Worm (Caenorhabditis elegans) whole organism, L4 larva: ENCODE data around the gene gadr-3.
A peak's percentile ranks its signal among the peaks of the same experiment; 100 is the strongest.

ENCODE experiments used
- F44E2.7 ChIP-seq: fragments of 200-800 bp; sonication (Bioruptor generic); IDR thresholded peaks from 2 replicates; pipeline ENCODE4 v2.1.2; 2022; ENCODE audit warnings: missing genetic modification characterization, missing compliant biosample characterization
- Y5F2A.4 ChIP-seq: fragments of 200-800 bp; sonication (Bioruptor generic); optimal IDR thresholded peaks from 2 replicates; lab custom pipeline; 2018; ENCODE audit warnings: mild to moderate bottlenecking, missing genetic modification characterization, missing compliant biosample characterization
- aha-1 ChIP-seq: fragments of 150-350 bp; peaks from one replicate; lab custom pipeline; 2014; ENCODE audit warnings: missing biosample characterization, missing genetic modification characterization
- ama-1 ChIP-seq: fragments of 150-350 bp; optimal IDR thresholded peaks from 2 replicates; lab custom pipeline; 2014; ENCODE audit warnings: inconsistent platforms, mixed read lengths
- ceh-20 ChIP-seq: fragments of 200-800 bp; sonication (Bioruptor generic); IDR thresholded peaks from 2 replicates; pipeline ENCODE4 v1.3.6; 2022; ENCODE audit warnings: missing genetic modification reagents, missing genetic modification characterization, missing compliant biosample characterization
- ceh-82 ChIP-seq: sonication (generic microtip); optimal IDR thresholded peaks from 2 replicates; lab custom pipeline; 2017; ENCODE audit warnings: missing biosample characterization, missing genetic modification characterization
- cey-2 ChIP-seq: sonication (generic microtip); optimal IDR thresholded peaks from 3 replicates; lab custom pipeline; 2017; ENCODE audit warnings: missing genetic modification characterization, mild to moderate bottlenecking, missing compliant biosample characterization, antibody characterized with exemption, borderline replicate concordance; ENCODE audit not compliant: insufficient read depth
- daf-8 ChIP-seq: fragments of 200-800 bp; sonication (Bioruptor generic); IDR thresholded peaks from 2 replicates; pipeline ENCODE4 v1.3.6; 2022; ENCODE audit warnings: missing genetic modification characterization, missing compliant biosample characterization
- dmd-6 ChIP-seq: fragments of 200-800 bp; sonication (Bioruptor generic); IDR thresholded peaks from 2 replicates; pipeline ENCODE4 v1.3.6; 2022; ENCODE audit warnings: missing genetic modification reagents, missing genetic modification characterization, missing compliant biosample characterization
- dve-1 ChIP-seq: sonication (generic microtip); optimal IDR thresholded peaks from 2 replicates; lab custom pipeline; 2017; ENCODE audit warnings: antibody characterized with exemption, mild to moderate bottlenecking, missing genetic modification characterization, missing compliant biosample characterization; ENCODE audit not compliant: insufficient read depth
- egl-43 ChIP-seq: fragments of 200-800 bp; sonication (Bioruptor generic); IDR thresholded peaks from 2 replicates; pipeline ENCODE4 v1.3.6; 2022; ENCODE audit warnings: missing genetic modification reagents, missing genetic modification characterization, missing compliant biosample characterization
- fkh-10 ChIP-seq: fragments of 150-350 bp; optimal IDR thresholded peaks from 2 replicates; lab custom pipeline; 2014; ENCODE audit warnings: missing biosample characterization, missing genetic modification reagents, missing genetic modification characterization
- fos-1 ChIP-seq: fragments of 150-350 bp; optimal IDR thresholded peaks from 2 replicates; lab custom pipeline; 2014; ENCODE audit warnings: missing biosample characterization, missing genetic modification characterization
- gei-8 ChIP-seq: fragments of 200-800 bp; sonication (Bioruptor generic); optimal IDR thresholded peaks from 2 replicates; lab custom pipeline; 2018; ENCODE audit warnings: mild to moderate bottlenecking, missing genetic modification characterization, missing compliant biosample characterization
- hlh-30 ChIP-seq: sonication (generic microtip); optimal IDR thresholded peaks from 2 replicates; lab custom pipeline; 2017; ENCODE audit warnings: antibody characterized with exemption, mild to moderate bottlenecking, missing genetic modification characterization, missing compliant biosample characterization; ENCODE audit not compliant: insufficient read depth
- jun-1 ChIP-seq: fragments of 150-350 bp; optimal IDR thresholded peaks from 2 replicates; lab custom pipeline; 2014; ENCODE audit warnings: missing biosample characterization, missing genetic modification reagents, missing genetic modification characterization
- lin-1 ChIP-seq: fragments of 200-800 bp; sonication (Bioruptor generic); IDR thresholded peaks from 2 replicates; pipeline ENCODE4 v1.3.6; 2022; ENCODE audit warnings: missing genetic modification reagents, missing genetic modification characterization, missing compliant biosample characterization
- lin-13 ChIP-seq: fragments of 150-350 bp; optimal IDR thresholded peaks from 2 replicates; lab custom pipeline; 2014; ENCODE audit warnings: missing biosample characterization, missing genetic modification reagents, missing genetic modification characterization
- lin-15B ChIP-seq: fragments of 150-350 bp; sonication (generic microtip); optimal IDR thresholded peaks from 3 replicates; lab custom pipeline; 2014; ENCODE audit warnings: missing biosample characterization, missing genetic modification characterization
- lin-29 ChIP-seq: fragments of 200-800 bp; sonication (Bioruptor generic); IDR thresholded peaks from 2 replicates; pipeline ENCODE4 v1.3.6; 2022; ENCODE audit warnings: missing genetic modification reagents, missing genetic modification characterization, missing compliant biosample characterization
- madf-9 ChIP-seq: fragments of 200-800 bp; sonication (Bioruptor generic); conservative IDR thresholded peaks from 2 replicates; pipeline ENCODE4 v1.3.6; 2022; ENCODE audit warnings: missing genetic modification reagents, missing genetic modification characterization, missing compliant biosample characterization
- mdl-1 ChIP-seq, 2 experiments: fragments of 150-350 bp in 1 of 2; sonication (generic microtip) in 1 of 2; optimal IDR thresholded peaks; 2 replicates each; lab custom pipeline; 2014 to 2017; ENCODE audit warnings: missing biosample characterization in 2 of 2, missing genetic modification characterization in 2 of 2
- mes-2 ChIP-seq: sonication (generic microtip); optimal IDR thresholded peaks from 2 replicates; lab custom pipeline; 2016; ENCODE audit warnings: missing genotype, mild to moderate bottlenecking, missing genetic modification characterization, missing compliant biosample characterization; ENCODE audit not compliant: poor library complexity, severe bottlenecking
- nhr-10 ChIP-seq: fragments of 150-350 bp; optimal IDR thresholded peaks from 2 replicates; lab custom pipeline; 2014; ENCODE audit warnings: missing biosample characterization, missing genetic modification characterization
- nhr-102 ChIP-seq: sonication (generic microtip); optimal IDR thresholded peaks from 2 replicates; lab custom pipeline; 2016; ENCODE audit warnings: mild to moderate bottlenecking, missing genetic modification characterization, moderate library complexity, missing compliant biosample characterization
- nhr-25 ChIP-seq: sonication (generic microtip); optimal IDR thresholded peaks from 2 replicates; lab custom pipeline; 2017; ENCODE audit warnings: missing genetic modification characterization, mild to moderate bottlenecking, missing compliant biosample characterization, antibody characterized with exemption, moderate library complexity, borderline replicate concordance; ENCODE audit not compliant: insufficient read depth
- nhr-28 ChIP-seq: fragments of 150-350 bp; optimal IDR thresholded peaks from 2 replicates; lab custom pipeline; 2014; ENCODE audit warnings: missing biosample characterization, missing genetic modification characterization
- nhr-48 ChIP-seq: sonication (generic microtip); optimal IDR thresholded peaks from 2 replicates; lab custom pipeline; 2016; ENCODE audit warnings: mild to moderate bottlenecking, missing genetic modification characterization, missing compliant biosample characterization
- nhr-6 ChIP-seq: fragments of 150-350 bp; optimal IDR thresholded peaks from 2 replicates; lab custom pipeline; 2014; ENCODE audit warnings: missing biosample characterization, missing genetic modification characterization
- pha-4 ChIP-seq, 2 experiments: fragments of 150-350 bp in 1 of 2; fragments of 200-800 bp in 1 of 2; sonication (Bioruptor generic) in 1 of 2; IDR thresholded peaks in 1 of 2; optimal IDR thresholded peaks in 1 of 2; 2 replicates each; pipeline versions ENCODE4 v1.3.6 to Lab custom; 2014 to 2022; ENCODE audit warnings: missing genetic modification characterization in 2 of 2, missing genetic modification reagents in 2 of 2, missing biosample characterization in 1 of 2, missing compliant biosample characterization in 1 of 2
- set-16 ChIP-seq: fragments of 200-800 bp; sonication (Bioruptor generic); IDR thresholded peaks from 2 replicates; pipeline ENCODE4 v1.3.6; 2022; ENCODE audit warnings: missing genetic modification reagents, missing genetic modification characterization, missing compliant biosample characterization
- skn-1 ChIP-seq: fragments of 150-350 bp; optimal IDR thresholded peaks from 2 replicates; lab custom pipeline; 2014; ENCODE audit warnings: missing biosample characterization, missing genetic modification characterization
- tra-1 ChIP-seq: fragments of 200-800 bp; sonication (Bioruptor generic); IDR thresholded peaks from 2 replicates; pipeline ENCODE4 v1.3.6; 2022; ENCODE audit warnings: missing genetic modification reagents, missing genetic modification characterization, missing compliant biosample characterization
- unc-62 ChIP-seq, 3 experiments: fragments of 150-350 bp in 1 of 3; sonication (generic microtip); optimal IDR thresholded peaks in 2 of 3; peaks in 1 of 3; 1 replicate in 1 of 3; 2 replicates in 2 of 3; lab custom pipeline; 2014 to 2017; ENCODE audit warnings: missing biosample characterization in 3 of 3, missing genetic modification characterization in 3 of 3, missing genetic modification reagents in 3 of 3, missing genotype in 1 of 3
- vab-7 ChIP-seq: fragments of 200-800 bp; sonication (Bioruptor generic); IDR thresholded peaks from 2 replicates; pipeline ENCODE4 v1.3.6; 2022; ENCODE audit warnings: missing genetic modification reagents, missing genetic modification characterization, missing compliant biosample characterization
- zag-1 ChIP-seq: fragments of 150-350 bp; optimal IDR thresholded peaks from 2 replicates; lab custom pipeline; 2014; ENCODE audit warnings: missing biosample characterization, missing genetic modification characterization
- zip-2 ChIP-seq: fragments of 150-350 bp; optimal IDR thresholded peaks from 2 replicates; lab custom pipeline; 2014; ENCODE audit warnings: missing biosample characterization, missing genetic modification characterization
- ztf-7 ChIP-seq: fragments of 150-350 bp; optimal IDR thresholded peaks from 2 replicates; lab custom pipeline; 2014; ENCODE audit warnings: missing biosample characterization, missing genetic modification characterization

The gadr-3 gene

ce11 chrIII:6278301-6278827, 7.4 kb downstream of the gadr-3 start, which contains the start of gene C18F10.7 (continued):
- no peak for TF ChIP-seq F44E2.7 (GFP tag; lab: Robert Waterston, UW)
- peak; percentile 49 for TF ChIP-seq mes-2
- TF ChIP-seq aha-1 (tag; lab: Kevin White, UChicago), result peak; percentile 94
- no peak for TF ChIP-seq ceh-20
- peak; percentile 9 for TF ChIP-seq fkh-10 (GFP tag; lab: Kevin White, UChicago)
- no peak for TF ChIP-seq lin-29 (GFP tag; lab: Robert Waterston, UW)
- TF ChIP-seq lin-1 (GFP tag; lab: Robert Waterston, UW), result no peak
- no peak for TF ChIP-seq ama-1
- no peak for TF ChIP-seq lin-13 (GFP tag; lab: Kevin White, UChicago)
- no peak for TF ChIP-seq madf-9 (GFP tag; lab: Robert Waterston, UW)
- peak; percentile 84 to 94 for TF ChIP-seq mdl-1 (tag; optimal IDR thresholded peaks at IDR 0.05; lab: Kevin White, UChicago)
- no peak for TF ChIP-seq gei-8
- TF ChIP-seq nhr-28, result peak; percentile 25
- TF ChIP-seq Y5F2A.4 (GFP tag; lab: Kevin White, UChicago), result no peak
- peak; percentile 18; the same call in 1 of the 2 replicates for TF ChIP-seq dmd-6 (GFP tag; lab: Robert Waterston, UW)
- TF ChIP-seq pha-4 (GFP tag; IDR thresholded peaks at IDR 0.05; lab: Robert Waterston, UW), result no peak
- peak; percentile 60 for TF ChIP-seq pha-4 (tag; optimal IDR thresholded peaks at IDR 0.05; lab: Kevin White, UChicago)
- TF ChIP-seq nhr-102 (tag; lab: Kevin White, UChicago), result peak; percentile 1
- no peak for TF ChIP-seq egl-43 (GFP tag; lab: Robert Waterston, UW)
- no peak for TF ChIP-seq jun-1 (tag; lab: Kevin White, UChicago)

DNA sequence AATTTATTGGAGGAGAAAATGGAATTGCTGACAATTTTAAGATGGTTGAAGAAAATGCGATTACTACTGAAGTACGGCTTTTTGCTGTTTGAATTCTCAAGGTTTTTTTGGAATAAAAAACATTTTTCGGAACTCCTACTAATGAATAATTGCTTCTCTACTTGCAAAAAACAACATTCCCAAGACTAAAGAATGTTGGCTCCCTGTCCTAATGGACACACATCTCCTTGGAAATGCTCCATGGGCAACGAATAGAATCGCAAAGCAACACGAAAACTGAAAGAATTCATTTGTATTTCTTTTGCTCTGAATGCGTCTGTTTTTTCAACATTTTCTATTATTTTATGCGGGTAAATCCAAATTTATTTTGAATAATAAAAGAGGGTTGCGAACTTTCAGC, 12.9 kb downstream of the gadr-3 start, which contains the start of gene C18F10.2:
Gene C18F10.2, plus strand, starts transcription at position 301 of the 400 bp plus-strand sequence.
- TF ChIP-seq cey-2 (tag; lab: Kevin White, UChicago) (no peak), daf-8 (GFP tag; lab: Robert Waterston, UW) (no peak), aha-1 (tag; lab: Kevin White, UChicago) (no peak), skn-1 (no peak), fos-1 (no peak), zag-1 (tag; lab: Kevin White, UChicago) (no peak), zip-2 (tag; lab: Kevin White, UChicago) (no peak), ama-1 (no peak), nhr-6 (tag; lab: Kevin White, UChicago) (no peak)

- TF ChIP-seq ztf-7 (tag; lab: Kevin White, UChicago), result no peak
- peak; percentile 33 for TF ChIP-seq aha-1 (tag; lab: Kevin White, UChicago)
- TF ChIP-seq tra-1 (GFP tag; lab: Robert Waterston, UW), result no peak
- TF ChIP-seq vab-7 (GFP tag; lab: Robert Waterston, UW), result no peak
- TF ChIP-seq hlh-30, result no peak
- no peak for TF ChIP-seq nhr-48 (tag; lab: Kevin White, UChicago)
- TF ChIP-seq lin-15B, result no peak
- TF ChIP-seq lin-1 (GFP tag; lab: Robert Waterston, UW), result no peak
- no peak for TF ChIP-seq set-16 (GFP tag; lab: Robert Waterston, UW)
- no peak for TF ChIP-seq ceh-82 (tag; lab: Kevin White, UChicago)
- TF ChIP-seq dve-1 (tag; lab: Kevin White, UChicago), result no peak
- no peak for TF ChIP-seq nhr-10 (tag; lab: Kevin White, UChicago)
- no peak for TF ChIP-seq nhr-25 (tag; lab: Kevin White, UChicago)
- TF ChIP-seq unc-62 (GFP tag; optimal IDR thresholded peaks at IDR 0.05 in 1 of 2; lab: Kevin White, UChicago), result peak in 1 of 2 experiments; percentile 47
- no peak for TF ChIP-seq unc-62 (tag; optimal IDR thresholded peaks at IDR 0.05; lab: Kevin White, UChicago)
Measured at ce11 chrIII:6270277-6270676, 15.5 kb downstream of the gadr-3 start, which contains the start of gene srg-3. TSS of gene srg-3 (minus strand) at chrIII:6270377.
